Fruit fly (Drosophila melanogaster): ENCODE measurements around the gene CG7730.

The CG7730 gene

DNA sequence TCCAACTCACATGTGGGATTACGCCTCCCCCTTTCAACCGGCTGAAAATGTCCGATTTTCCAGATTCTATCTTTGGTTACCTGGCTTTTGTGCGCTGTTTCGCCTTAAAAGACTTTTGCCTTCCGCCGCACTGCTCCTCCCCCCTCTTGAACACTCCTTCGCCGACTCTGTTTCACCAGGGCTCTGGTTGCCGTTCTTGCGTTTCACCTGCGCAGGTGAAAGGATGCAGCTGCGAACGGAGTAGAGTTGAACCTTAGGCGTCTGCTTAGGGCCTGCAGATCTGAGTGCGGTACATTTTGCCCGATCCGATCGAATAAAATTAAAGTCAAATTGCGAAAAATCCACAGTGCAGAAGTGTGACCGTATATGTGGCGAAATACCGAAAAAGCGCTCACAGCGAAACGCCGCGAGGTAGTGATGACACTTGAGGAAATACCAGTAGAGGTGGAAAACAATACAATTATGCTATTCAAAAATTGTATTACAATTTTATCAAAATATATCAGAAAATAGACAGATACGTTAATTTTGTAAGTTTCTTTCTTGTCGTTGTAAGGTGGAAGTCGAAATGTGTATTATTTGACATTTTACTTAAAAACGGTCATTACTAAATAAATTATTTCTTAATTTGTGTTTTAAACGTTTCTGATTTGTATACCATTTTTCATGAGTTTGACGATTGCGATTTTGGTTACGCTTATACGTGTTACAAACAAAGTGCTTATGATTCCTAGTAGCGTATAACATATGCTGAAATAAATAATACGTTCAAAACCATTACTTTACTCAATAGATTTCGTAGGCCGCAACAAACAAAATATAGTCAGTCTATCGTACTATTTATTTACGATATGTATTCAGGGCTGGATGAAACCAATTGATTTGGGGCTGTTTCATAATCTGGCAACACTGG lies 11.4 kb upstream of the CG7730 start, which contains the start of the genes CG6664 and CG7728 (continued):
- TF ChIP-seq fru (optimal IDR thresholded peaks at IDR 0.05): no peak
- TF ChIP-seq CG43689 (GFP tag; IDR thresholded peaks at IDR 0.05): no peak
- no peak for TF ChIP-seq CG4360 (GFP tag; IDR thresholded peaks at IDR 0.05)
- TF ChIP-seq CG8478 (optimal IDR thresholded peaks at IDR 0.05): no peak
- peak; percentile 74; the same call in 2 of the 3 replicates for TF ChIP-seq CG11456 (GFP tag; IDR thresholded peaks at IDR 0.05)
- no peak for TF ChIP-seq CG11723 (GFP tag; optimal IDR thresholded peaks at IDR 0.05)
- TF ChIP-seq dm (GFP tag; optimal IDR thresholded peaks at IDR 0.05): peak; percentile 81
- TF ChIP-seq CG7357 (GFP tag; IDR thresholded peaks at IDR 0.05): no peak
- no peak for TF ChIP-seq CG17359 (tag; optimal IDR thresholded peaks at IDR 0.05)
- no peak for TF ChIP-seq ro (GFP tag; IDR thresholded peaks at IDR 0.05)
- no peak for TF ChIP-seq pros (GFP tag; optimal IDR thresholded peaks at IDR 0.05)
- TF ChIP-seq CG12659 (GFP tag; optimal IDR thresholded peaks at IDR 0.05): peak; percentile 63
- peak; percentile 54 for TF ChIP-seq Sry-β (GFP tag; optimal IDR thresholded peaks at IDR 0.05)
- no peak for TF ChIP-seq dan (GFP tag; IDR thresholded peaks at IDR 0.05)
- TF ChIP-seq CG42726 (GFP tag; IDR thresholded peaks at IDR 0.05; ENCODE audit: partially characterized antibody): 0 out of 2 replicates have a peak, but pooled peaks have one; percentile 47
- peak; percentile 40 for TF ChIP-seq Sin3A (optimal IDR thresholded peaks at IDR 0.05)
- TF ChIP-seq CG15269 (tag; optimal IDR thresholded peaks at IDR 0.05): no peak
- TF ChIP-seq Max (GFP tag; optimal IDR thresholded peaks at IDR 0.05): peak; percentile 46
- peak; percentile 81 for TF ChIP-seq CG14710 (tag; optimal IDR thresholded peaks at IDR 0.05)
- TF ChIP-seq CG3407 (GFP tag; optimal IDR thresholded peaks at IDR 0.05): no peak
- no peak for TF ChIP-seq gsb (GFP tag; IDR thresholded peaks at IDR 0.05)
- no peak for TF ChIP-seq HLHmδ (GFP tag; optimal IDR thresholded peaks at IDR 0.05)
- no peak for TF ChIP-seq D19A (tag; optimal IDR thresholded peaks at IDR 0.05)
- no peak for TF ChIP-seq grn (GFP tag; optimal IDR thresholded peaks at IDR 0.05)
- peak; percentile 25 for TF ChIP-seq twi (tag; optimal IDR thresholded peaks at IDR 0.05)
- peak; percentile 25 for TF ChIP-seq pnt (GFP tag; optimal IDR thresholded peaks at IDR 0.05)
- peak; percentile 52 for TF ChIP-seq CG16815 (GFP tag; optimal IDR thresholded peaks at IDR 0.05)
- TF ChIP-seq CG15514 (GFP tag; optimal IDR thresholded peaks at IDR 0.05): peak; percentile 25
- 0 out of 2 replicates have a peak, but pooled peaks have one; percentile 35 for TF ChIP-seq CG8765 (GFP tag; IDR thresholded peaks at IDR 0.05)
- no peak for TF ChIP-seq sima (GFP tag; optimal IDR thresholded peaks at IDR 0.05)
- no peak for TF ChIP-seq fd102C (GFP tag; optimal IDR thresholded peaks at IDR 0.05)
- TF ChIP-seq CG3726 (GFP tag; IDR thresholded peaks at IDR 0.05): 0 out of 3 replicates have a peak, but pooled peaks have one; percentile 21
- peak; percentile 37; the same call in 1 of the 3 replicates for TF ChIP-seq tgo (GFP tag; IDR thresholded peaks at IDR 0.05)
- peak; percentile 35 for TF ChIP-seq Dip3 (GFP tag; optimal IDR thresholded peaks at IDR 0.05)
- TF ChIP-seq vfl (GFP tag; optimal IDR thresholded peaks at IDR 0.05): peak; percentile 35
- TF ChIP-seq CG34224 (GFP tag; IDR thresholded peaks at IDR 0.05; ENCODE audit: partially characterized antibody): peak; percentile 45; the same call in 2 of the 3 replicates
- TF ChIP-seq Kr (GFP tag; optimal IDR thresholded peaks at IDR 0.05): no peak
- TF ChIP-seq Nf-YA (GFP tag; IDR thresholded peaks at IDR 0.05): no peak
- TF ChIP-seq CG9437 (GFP tag; optimal IDR thresholded peaks at IDR 0.05): peak; percentile 74
- TF ChIP-seq Ravus (GFP tag; IDR thresholded peaks at IDR 0.05): no peak
- TF ChIP-seq Meics (GFP tag; optimal IDR thresholded peaks at IDR 0.05): peak; percentile 47
- TF ChIP-seq nerfin-1 (tag; optimal IDR thresholded peaks at IDR 0.05): peak; percentile 43
- peak; percentile 14 for TF ChIP-seq CG10979 (tag; optimal IDR thresholded peaks at IDR 0.05)
- TF ChIP-seq NfI (GFP tag; optimal IDR thresholded peaks at IDR 0.05): peak; percentile 38
- TF ChIP-seq CG1603 (tag; optimal IDR thresholded peaks at IDR 0.05): peak; percentile 61
- peak; percentile 39 for TF ChIP-seq CG34376 (GFP tag; optimal IDR thresholded peaks at IDR 0.05)
- no peak for TF ChIP-seq bowl (GFP tag; IDR thresholded peaks at IDR 0.05)
- 0 out of 2 replicates have a peak, but pooled peaks have one; percentile 14 for TF ChIP-seq nerfin-2 (GFP tag; IDR thresholded peaks at IDR 0.05; ENCODE audit: partially characterized antibody)
- peak; percentile 47 for TF ChIP-seq CG1647 (GFP tag; optimal IDR thresholded peaks at IDR 0.05)
